Fruit fly (Drosophila melanogaster) whole organism, pupa: ENCODE data around the gene CG15923.

Source experiments
- CG14655 ChIP-seq: fragments of 200-800 bp; sonication (Bioruptor generic); optimal IDR thresholded peaks from 3 replicates; lab custom pipeline; 2017; ENCODE audit warnings: mild to moderate bottlenecking, missing biosample characterization, missing genetic modification reagents, missing genetic modification characterization
- CG15710 ChIP-seq: fragments of 200-800 bp; sonication (Bioruptor generic); optimal IDR thresholded peaks from 2 replicates; lab custom pipeline; 2018; ENCODE audit warnings: missing biosample characterization, mild to moderate bottlenecking, missing genetic modification characterization, moderate library complexity
- CG17806 ChIP-seq: fragments of 200-800 bp; sonication (Bioruptor generic); optimal IDR thresholded peaks from 2 replicates; lab custom pipeline; 2018; ENCODE audit warnings: missing biosample characterization, mild to moderate bottlenecking, missing genetic modification characterization, moderate library complexity
- CG32121 ChIP-seq: fragments of 200-800 bp; sonication (Bioruptor generic); IDR thresholded peaks from 2 replicates; pipeline ENCODE4 v1.3.6; 2022; ENCODE audit warnings: missing biosample characterization, missing genetic modification characterization
- CG4496 ChIP-seq: fragments of 200-800 bp; sonication (Bioruptor generic); IDR thresholded peaks from 3 replicates; pipeline ENCODE4 v1.3.6; 2022; ENCODE audit warnings: missing biosample characterization, missing genetic modification characterization
- CG8301 ChIP-seq: fragments of 200-800 bp; sonication (Bioruptor generic); optimal IDR thresholded peaks from 2 replicates; lab custom pipeline; 2018; ENCODE audit warnings: missing biosample characterization, mild to moderate bottlenecking, missing genetic modification characterization
- EcR ChIP-seq: fragments of 200-800 bp; sonication (Bioruptor generic); optimal IDR thresholded peaks from 3 replicates; lab custom pipeline; 2019; ENCODE audit warnings: missing biosample characterization, missing genetic modification characterization, mild to moderate bottlenecking, moderate library complexity, missing genetic modification reagents
- Ets98B ChIP-seq: fragments of 200-800 bp; sonication (Bioruptor generic); IDR thresholded peaks from 2 replicates; pipeline ENCODE4 v1.3.6; 2022; ENCODE audit warnings: missing biosample characterization, missing genetic modification characterization
- Pif1A ChIP-seq: fragments of 200-800 bp; sonication (Bioruptor generic); optimal IDR thresholded peaks from 3 replicates; lab custom pipeline; 2016; ENCODE audit warnings: missing biosample characterization, missing genetic modification characterization
- Pif1B ChIP-seq: fragments of 200-800 bp; sonication (Bioruptor generic); optimal IDR thresholded peaks from 3 replicates; lab custom pipeline; 2016; ENCODE audit warnings: missing biosample characterization, missing genetic modification characterization
- fd96Ca ChIP-seq: fragments of 200-800 bp; sonication (Bioruptor generic); IDR thresholded peaks from 3 replicates; pipeline ENCODE4 v1.3.6; 2022; ENCODE audit warnings: missing biosample characterization, missing genetic modification characterization
- gl ChIP-seq: fragments of 200-800 bp; sonication (Bioruptor generic); optimal IDR thresholded peaks from 2 replicates; lab custom pipeline; 2018; ENCODE audit warnings: missing biosample characterization, mild to moderate bottlenecking, missing genetic modification characterization
- rn ChIP-seq: fragments of 200-800 bp; sonication (Bioruptor generic); IDR thresholded peaks from 2 replicates; pipeline ENCODE4 v1.3.6; 2022; ENCODE audit warnings: missing biosample characterization, missing genetic modification characterization

dm6 chr3R:20621805-20622286 is 5.1 kb upstream of the CG15923 start, which contains the start of gene H:
- no peak for TF ChIP-seq fd96Ca
- no peak for TF ChIP-seq gl (tag; lab: Kevin White, UChicago)
- no peak for TF ChIP-seq CG14655 (GFP tag; lab: Kevin White, UChicago)
- TF ChIP-seq rn: no peak
- no peak for TF ChIP-seq CG4496 (GFP tag; lab: Robert Waterston, UW)
- TF ChIP-seq CG17806 (tag; lab: Kevin White, UChicago): no peak
- TF ChIP-seq CG32121: no peak
- TF ChIP-seq CG15710 (tag; lab: Kevin White, UChicago): no peak
- no peak for TF ChIP-seq EcR
- TF ChIP-seq Pif1B (GFP tag; lab: Kevin White, UChicago): no peak
- TF ChIP-seq Ets98B: no peak
- no peak for TF ChIP-seq CG8301 (tag; lab: Kevin White, UChicago)
- no peak for TF ChIP-seq Pif1A (GFP tag; lab: Kevin White, UChicago)
